Worm (Caenorhabditis elegans) whole organism, L2 larva: ENCODE data around the gene M18.6.

ENCODE experiments used
- C34F6.9 ChIP-seq: fragments of 150-350 bp; optimal IDR thresholded peaks from 2 replicates; lab custom pipeline; 2014; ENCODE audit warnings: missing biosample characterization, missing genetic modification characterization
- F13H6.1 ChIP-seq: sonication (generic microtip); optimal IDR thresholded peaks from 2 replicates; lab custom pipeline; 2016; ENCODE audit warnings: missing genetic modification characterization, missing compliant biosample characterization
- Y55F3AM.14 ChIP-seq: fragments of 200-800 bp; sonication (Bioruptor generic); optimal IDR thresholded peaks from 2 replicates; lab custom pipeline; 2018; ENCODE audit warnings: mild to moderate bottlenecking, missing genetic modification characterization, missing compliant biosample characterization
- alr-1 ChIP-seq: fragments of 150-350 bp; optimal IDR thresholded peaks from 2 replicates; lab custom pipeline; 2014; ENCODE audit warnings: missing biosample characterization, missing genetic modification characterization
- ama-1 ChIP-seq: fragments of 150-350 bp; optimal IDR thresholded peaks from 2 replicates; lab custom pipeline; 2018; ENCODE audit warnings: inconsistent platforms
- blmp-1 ChIP-seq: sonication (generic microtip); optimal IDR thresholded peaks from 2 replicates; lab custom pipeline; 2017; ENCODE audit warnings: missing genetic modification characterization, mild to moderate bottlenecking, missing compliant biosample characterization, antibody characterized with exemption, moderate library complexity; ENCODE audit not compliant: insufficient read depth
- crh-2 ChIP-seq: sonication (generic microtip); optimal IDR thresholded peaks from 2 replicates; lab custom pipeline; 2017; ENCODE audit warnings: missing biosample characterization, missing genetic modification characterization
- dmd-4 ChIP-seq: sonication (generic microtip); optimal IDR thresholded peaks from 2 replicates; lab custom pipeline; 2017; ENCODE audit warnings: missing biosample characterization, missing genetic modification characterization
- egl-27 ChIP-seq: sonication (generic microtip); optimal IDR thresholded peaks from 3 replicates; lab custom pipeline; 2017; ENCODE audit warnings: missing biosample characterization, missing genetic modification reagents, missing genetic modification characterization
- elt-1 ChIP-seq: fragments of 150-350 bp; optimal IDR thresholded peaks from 2 replicates; lab custom pipeline; 2014; ENCODE audit warnings: missing biosample characterization, missing genetic modification characterization
- elt-3 ChIP-seq: sonication (generic microtip); optimal IDR thresholded peaks from 2 replicates; lab custom pipeline; 2017; ENCODE audit warnings: missing biosample characterization, missing genetic modification characterization
- fos-1 ChIP-seq: fragments of 150-350 bp; optimal IDR thresholded peaks from 2 replicates; lab custom pipeline; 2014; ENCODE audit warnings: missing biosample characterization, missing genetic modification characterization
- gmeb-1 ChIP-seq: fragments of 150-350 bp; optimal IDR thresholded peaks from 2 replicates; lab custom pipeline; 2014; ENCODE audit warnings: missing biosample characterization, missing genetic modification characterization
- lin-13 ChIP-seq: fragments of 150-350 bp; optimal IDR thresholded peaks from 2 replicates; lab custom pipeline; 2014; ENCODE audit warnings: missing biosample characterization, missing genetic modification reagents, missing genetic modification characterization
- lsy-2 ChIP-seq, 2 experiments: fragments of 150-350 bp in 1 of 2; sonication (generic microtip) in 1 of 2; optimal IDR thresholded peaks; 2 replicates each; lab custom pipeline; 2014 to 2017; ENCODE audit warnings: missing biosample characterization in 2 of 2, missing genetic modification characterization in 2 of 2
- mab-5 ChIP-seq: fragments of 150-350 bp; optimal IDR thresholded peaks from 2 replicates; lab custom pipeline; 2014; ENCODE audit warnings: missing biosample characterization, missing genetic modification characterization
- mbf-1 ChIP-seq: sonication (generic microtip); optimal IDR thresholded peaks from 2 replicates; lab custom pipeline; 2017; ENCODE audit warnings: missing biosample characterization, missing genetic modification characterization
- mdl-1 ChIP-seq, 2 experiments: fragments of 150-350 bp in 1 of 2; sonication (generic microtip) in 1 of 2; optimal IDR thresholded peaks; 2 replicates each; lab custom pipeline; 2017; ENCODE audit warnings: missing biosample characterization in 2 of 2, missing genetic modification characterization in 2 of 2
- nhr-10 ChIP-seq: sonication (generic microtip); optimal IDR thresholded peaks from 2 replicates; lab custom pipeline; 2017; ENCODE audit warnings: missing biosample characterization, missing genetic modification characterization
- nhr-11 ChIP-seq: fragments of 150-350 bp; optimal IDR thresholded peaks from 2 replicates; lab custom pipeline; 2014; ENCODE audit warnings: missing biosample characterization, missing genetic modification characterization
- nhr-12 ChIP-seq: fragments of 150-350 bp; optimal IDR thresholded peaks from 2 replicates; lab custom pipeline; 2014; ENCODE audit warnings: missing biosample characterization, missing genetic modification characterization
- nhr-129 ChIP-seq: fragments of 150-350 bp; optimal IDR thresholded peaks from 2 replicates; lab custom pipeline; 2014; ENCODE audit warnings: missing biosample characterization, missing genetic modification characterization
- nhr-21 ChIP-seq: fragments of 150-350 bp; optimal IDR thresholded peaks from 2 replicates; lab custom pipeline; 2014; ENCODE audit warnings: missing biosample characterization, missing genetic modification characterization
- nhr-237 ChIP-seq: fragments of 150-350 bp; optimal IDR thresholded peaks from 2 replicates; lab custom pipeline; 2014; ENCODE audit warnings: missing biosample characterization, missing genetic modification characterization
- nhr-25 ChIP-seq: fragments of 150-350 bp; sonication (generic microtip); optimal IDR thresholded peaks from 3 replicates; lab custom pipeline; 2014; ENCODE audit warnings: missing biosample characterization, missing genetic modification characterization
- nhr-6 ChIP-seq: fragments of 150-350 bp; optimal IDR thresholded peaks from 2 replicates; lab custom pipeline; 2014; ENCODE audit warnings: missing biosample characterization, missing genetic modification characterization
- nhr-77 ChIP-seq: fragments of 150-350 bp; optimal IDR thresholded peaks from 2 replicates; lab custom pipeline; 2014; ENCODE audit warnings: missing biosample characterization, missing genetic modification characterization
- peb-1 ChIP-seq: fragments of 150-350 bp; optimal IDR thresholded peaks from 2 replicates; lab custom pipeline; 2014; ENCODE audit warnings: missing biosample characterization, missing genetic modification characterization
- sem-4 ChIP-seq: fragments of 150-350 bp; optimal IDR thresholded peaks from 2 replicates; lab custom pipeline; 2014; ENCODE audit warnings: missing biosample characterization, missing genetic modification reagents, missing genetic modification characterization
- sma-3 ChIP-seq: sonication (generic microtip); optimal IDR thresholded peaks from 2 replicates; lab custom pipeline; 2016; ENCODE audit warnings: missing genetic modification reagents, missing genetic modification characterization, missing compliant biosample characterization
- sma-9 ChIP-seq, 2 experiments: fragments of 150-350 bp in 1 of 2; sonication (generic microtip) in 1 of 2; optimal IDR thresholded peaks; 2 replicates each; lab custom pipeline; 2014 to 2016; ENCODE audit warnings: missing genetic modification characterization in 2 of 2, mild to moderate bottlenecking in 1 of 2, missing biosample characterization in 1 of 2, missing compliant biosample characterization in 1 of 2, missing genetic modification reagents in 1 of 2, moderate library complexity in 1 of 2
- snpc-4 ChIP-seq: fragments of 150-350 bp; optimal IDR thresholded peaks from 2 replicates; lab custom pipeline; 2014; ENCODE audit warnings: missing biosample characterization, missing genetic modification characterization
- unc-39 ChIP-seq: fragments of 150-350 bp; optimal IDR thresholded peaks from 2 replicates; lab custom pipeline; 2014; ENCODE audit warnings: missing biosample characterization, missing genetic modification characterization
- unc-55 ChIP-seq: fragments of 150-350 bp; sonication (generic microtip); optimal IDR thresholded peaks from 3 replicates; lab custom pipeline; 2014; ENCODE audit warnings: missing biosample characterization, missing genetic modification reagents, missing genetic modification characterization
- unc-62 ChIP-seq: fragments of 150-350 bp; optimal IDR thresholded peaks from 2 replicates; lab custom pipeline; 2014; ENCODE audit warnings: missing biosample characterization, missing genetic modification reagents, missing genetic modification characterization
- ztf-1 ChIP-seq: fragments of 200-800 bp; sonication (Bioruptor generic); conservative IDR thresholded peaks from 2 replicates; pipeline ENCODE4 v1.3.6; 2022; ENCODE audit warnings: missing genetic modification characterization, missing compliant biosample characterization

Gene M18.6

DNA sequence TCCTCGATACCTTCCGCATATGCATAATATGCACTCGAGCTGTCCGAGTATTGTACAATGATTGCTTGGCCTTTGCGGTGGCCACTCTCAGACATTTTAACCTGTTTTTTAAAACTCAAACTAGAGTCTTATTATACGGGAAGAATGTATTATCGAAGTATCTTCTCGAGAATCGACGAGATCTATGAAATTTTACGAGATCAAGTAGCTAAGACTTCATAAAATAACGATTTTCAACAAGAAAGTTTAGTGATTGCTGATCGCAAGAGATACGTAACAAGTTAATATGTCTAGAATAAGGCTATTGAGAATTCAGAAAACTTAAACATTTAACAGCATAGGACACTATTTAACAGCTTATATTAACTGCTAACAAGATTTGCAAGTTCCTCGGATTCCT is 22.1 kb downstream of the M18.6 start, which contains the start of gene B0001.5:
B0001.5 (minus strand) TSS at position 101 of the 400 bp plus-strand sequence.
- TF ChIP-seq F13H6.1 (no peak), nhr-11 (tag; lab: Kevin White, UChicago) (no peak), nhr-10 (tag; lab: Kevin White, UChicago) (no peak), nhr-21 (tag; lab: Kevin White, UChicago) (no peak), elt-3 (tag; lab: Kevin White, UChicago) (no peak), C34F6.9 (tag; lab: Kevin White, UChicago) (no peak), lin-13 (GFP tag; lab: Kevin White, UChicago) (no peak), snpc-4 (tag; lab: Kevin White, UChicago) (no peak), alr-1 (tag; lab: Kevin White, UChicago) (no peak), unc-55 (GFP tag; lab: Kevin White, UChicago) (no peak), nhr-237 (tag; lab: Kevin White, UChicago) (no peak)

ce11 chrIV:12145681-12146080 is 24.6 kb downstream of the M18.6 start, which contains the start of gene B0001.3:
Gene B0001.3 (minus strand): TSS chrIV:12145735.
- peak; percentile 35 for TF ChIP-seq nhr-129 (tag; lab: Kevin White, UChicago)
- no peak for TF ChIP-seq elt-1
- TF ChIP-seq blmp-1 (tag; lab: Kevin White, UChicago): no peak
- no peak for TF ChIP-seq ama-1 (lab: Kevin White, UChicago)

- TF ChIP-seq mdl-1 (tag; optimal IDR thresholded peaks at IDR 0.05; lab: Kevin White, UChicago): no peak
- no peak for TF ChIP-seq peb-1 (tag; lab: Kevin White, UChicago)
- no peak for TF ChIP-seq nhr-12
- no peak for TF ChIP-seq ama-1 (lab: Kevin White, UChicago)
- TF ChIP-seq nhr-77: no peak
- no peak for TF ChIP-seq gmeb-1
- no peak for TF ChIP-seq nhr-6 (tag; lab: Kevin White, UChicago)
- TF ChIP-seq elt-1: no peak
- TF ChIP-seq nhr-237 (tag; lab: Kevin White, UChicago): no peak
- no peak for TF ChIP-seq Y55F3AM.14 (GFP tag; lab: Kevin White, UChicago)
- TF ChIP-seq lsy-2 (tag; optimal IDR thresholded peaks at IDR 0.05; lab: Kevin White, UChicago): no peak
- TF ChIP-seq blmp-1 (tag; lab: Kevin White, UChicago): no peak
- TF ChIP-seq crh-2 (tag; lab: Kevin White, UChicago): no peak
- no peak for TF ChIP-seq ztf-1 (GFP tag; lab: Robert Waterston, UW)
- no peak for TF ChIP-seq C34F6.9 (tag; lab: Kevin White, UChicago)
- no peak for TF ChIP-seq mbf-1 (tag; lab: Kevin White, UChicago)
Observed at ce11 chrIV:12149609-12150008, 28.5 kb downstream of the M18.6 start.

DNA sequence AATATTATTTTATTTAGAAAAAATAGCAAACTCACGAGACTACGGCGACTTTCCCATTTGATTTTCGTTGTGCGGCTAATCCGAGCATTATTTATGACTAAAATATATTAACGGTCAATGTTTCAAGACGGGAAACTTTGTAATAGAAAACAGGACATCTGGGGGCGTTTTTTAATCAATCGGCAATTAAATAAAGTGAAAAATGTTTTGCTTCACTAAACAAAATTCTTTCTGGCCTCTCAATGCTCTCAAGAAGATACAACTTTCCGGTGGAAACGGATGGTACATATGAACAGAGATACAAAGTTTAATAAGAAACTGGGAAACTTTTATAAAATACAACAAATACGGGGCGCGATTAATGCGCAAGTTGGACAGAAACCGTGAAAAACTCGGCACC is 29.8 kb downstream of the M18.6 start, which contains the start of gene B0001.2:
B0001.2 (minus strand) TSS at position 101 of the 400 bp plus-strand sequence.
- no peak for TF ChIP-seq elt-1
- no peak for TF ChIP-seq nhr-25 (tag; lab: Kevin White, UChicago)
- TF ChIP-seq sma-9 (GFP tag; optimal IDR thresholded peaks at IDR 0.05; lab: Kevin White, UChicago): no peak
- no peak for TF ChIP-seq sma-9 (tag; optimal IDR thresholded peaks at IDR 0.05; lab: Kevin White, UChicago)
- no peak for TF ChIP-seq sem-4
- TF ChIP-seq peb-1 (tag; lab: Kevin White, UChicago): no peak
- no peak for TF ChIP-seq nhr-10 (tag; lab: Kevin White, UChicago)
- TF ChIP-seq mdl-1 (tag; optimal IDR thresholded peaks at IDR 0.05; lab: Kevin White, UChicago): no peak
- TF ChIP-seq mab-5: no peak
- TF ChIP-seq egl-27 (tag; lab: Kevin White, UChicago): no peak
- no peak for TF ChIP-seq unc-39 (tag; lab: Kevin White, UChicago)
- no peak for TF ChIP-seq sma-3 (GFP tag; lab: Kevin White, UChicago)
- TF ChIP-seq lsy-2 (tag; optimal IDR thresholded peaks at IDR 0.05; lab: Kevin White, UChicago): no peak
- TF ChIP-seq nhr-77: no peak
- TF ChIP-seq nhr-21 (tag; lab: Kevin White, UChicago): no peak

- TF ChIP-seq unc-62 (GFP tag; lab: Kevin White, UChicago): no peak
- no peak for TF ChIP-seq dmd-4
- TF ChIP-seq lin-13 (GFP tag; lab: Kevin White, UChicago): no peak
- TF ChIP-seq snpc-4 (tag; lab: Kevin White, UChicago): no peak
- TF ChIP-seq fos-1 (tag; lab: Kevin White, UChicago): no peak
- no peak for TF ChIP-seq alr-1 (tag; lab: Kevin White, UChicago)
- no peak for TF ChIP-seq elt-3 (tag; lab: Kevin White, UChicago)
- no peak for TF ChIP-seq nhr-10 (tag; lab: Kevin White, UChicago)
- no peak for TF ChIP-seq elt-1
- no peak for TF ChIP-seq lsy-2 (tag; optimal IDR thresholded peaks at IDR 0.05; lab: Kevin White, UChicago)
- no peak for TF ChIP-seq crh-2 (tag; lab: Kevin White, UChicago)
- no peak for TF ChIP-seq F13H6.1
- TF ChIP-seq unc-55 (GFP tag; lab: Kevin White, UChicago): no peak
Observed at ce11 chrIV:12154195-12154677, 33.1 kb downstream of the M18.6 start, which contains the start of gene B0001.7. Gene B0001.7 (minus strand): TSS chrIV:12154245.
